Worm (Caenorhabditis elegans) whole organism, dauer: ENCODE measurements around the gene nrde-3.

Experiments
- unc-62 ChIP-seq: sonication (generic microtip); optimal IDR thresholded peaks from 2 replicates; lab custom pipeline; 2017; ENCODE audit warnings: missing biosample characterization, missing genetic modification reagents, missing genetic modification characterization

Gene nrde-3

DNA sequence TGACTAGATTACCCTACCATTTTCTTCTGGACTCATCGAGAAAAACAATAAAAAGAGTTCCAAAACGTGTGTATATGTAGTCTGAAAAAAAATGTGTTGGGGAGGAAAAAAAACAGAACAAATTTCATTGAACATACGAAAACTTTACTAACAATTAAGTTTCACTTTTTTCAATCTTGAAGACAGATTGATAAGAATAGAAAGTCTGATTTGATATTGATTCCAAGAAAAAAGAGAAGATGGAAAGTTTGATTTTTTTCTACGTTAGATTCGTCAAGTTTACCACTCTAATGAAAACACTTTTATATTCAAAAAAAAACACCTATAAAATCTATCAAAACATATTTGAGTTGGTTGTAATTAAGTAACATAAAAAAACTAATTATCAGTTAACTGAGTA lies 18.4 kb downstream of the nrde-3 start, which contains the start of gene R04A9.9:
Gene R04A9.9, minus strand, starts transcription at position 101 of the 400 bp plus-strand sequence.
- TF ChIP-seq unc-62 (GFP tag; lab: Kevin White, UChicago), result no peak

DNA sequence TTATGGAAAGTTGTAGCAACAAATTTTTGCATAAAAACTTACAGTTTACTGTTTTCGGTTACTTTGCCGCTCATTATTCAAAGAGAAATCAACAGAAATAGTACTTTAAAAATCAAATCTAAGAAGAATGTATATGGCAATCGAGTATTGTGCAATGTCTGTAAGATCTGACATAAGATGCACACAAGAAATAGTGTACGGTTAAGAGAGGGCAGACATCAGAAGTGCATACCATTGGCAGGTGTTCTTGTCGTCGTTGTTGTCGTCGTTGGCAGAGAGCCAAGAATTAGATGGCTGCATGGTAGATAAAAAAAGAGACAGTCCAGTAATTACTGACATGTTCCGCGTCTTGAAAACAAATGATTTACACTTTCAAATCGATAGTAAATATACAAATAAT lies 22.7 kb downstream of the nrde-3 start, which contains the start of gene R04A9.7:
Gene R04A9.7, minus strand, starts transcription at position 184 of the 400 bp plus-strand sequence.
- TF ChIP-seq unc-62 (GFP tag; lab: Kevin White, UChicago), result no peak

DNA sequence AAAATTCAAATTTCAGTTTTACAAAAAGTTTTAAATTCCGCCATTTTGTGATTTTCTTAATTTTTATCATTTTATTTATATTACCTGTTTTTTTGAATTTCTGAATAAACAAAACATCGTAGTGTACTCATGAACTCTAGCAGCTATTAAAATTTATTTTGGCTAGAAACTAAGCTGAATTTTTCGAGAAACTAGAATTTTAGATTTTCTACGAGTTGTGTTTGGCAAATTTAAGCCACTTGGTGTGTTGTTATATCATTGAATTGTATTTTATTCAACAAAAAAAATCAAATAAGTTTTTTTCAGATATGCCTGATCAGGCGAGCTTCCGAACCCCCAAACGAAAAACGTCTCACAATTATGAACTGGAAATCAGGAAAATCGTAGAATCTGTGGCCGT lies 25.2 kb downstream of the nrde-3 start, which contains the start of gene R04A9.6:
Gene R04A9.6, plus strand, starts transcription at position 301 of the 400 bp plus-strand sequence.
- no peak for TF ChIP-seq unc-62 (GFP tag; lab: Kevin White, UChicago)

DNA sequence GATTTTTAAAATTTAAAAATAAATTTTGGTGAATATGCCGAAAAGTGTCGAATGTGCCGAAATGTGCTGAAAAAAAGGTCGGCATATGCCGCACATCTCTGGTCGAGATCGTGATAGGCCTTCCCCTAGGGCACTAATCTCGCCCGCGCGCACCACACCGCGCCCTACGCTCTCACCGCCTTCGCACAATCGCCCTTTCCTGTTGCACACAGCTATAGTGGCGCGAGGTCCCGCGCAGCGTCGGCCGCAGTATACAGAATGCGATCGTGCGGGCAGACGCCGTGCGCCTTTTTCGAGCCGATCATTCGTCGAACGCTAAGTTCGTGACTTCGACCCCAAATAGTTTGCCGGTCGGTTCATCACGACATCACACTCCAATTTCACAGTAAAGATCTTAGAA lies 27.5 kb downstream of the nrde-3 start:
- no peak for TF ChIP-seq unc-62 (GFP tag; lab: Kevin White, UChicago)

DNA sequence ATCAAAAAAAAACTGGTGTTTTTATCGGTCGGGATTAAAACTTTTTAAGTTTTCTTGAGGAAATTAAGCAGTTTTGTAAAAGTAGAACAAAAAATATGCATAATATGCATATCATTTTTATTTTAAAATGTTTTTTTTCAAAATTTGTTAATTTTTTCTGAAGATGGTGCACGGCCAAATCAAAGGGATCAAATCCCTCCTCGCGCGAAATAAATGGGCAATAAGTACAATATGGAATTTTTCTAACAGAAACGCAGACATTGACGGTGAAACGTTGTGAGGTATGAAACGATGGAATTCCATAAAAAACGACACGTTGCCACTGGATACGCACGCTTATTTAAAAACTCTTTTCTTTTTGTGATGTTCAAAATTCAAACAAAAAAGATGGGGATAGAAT lies 30.9 kb downstream of the nrde-3 start:
- TF ChIP-seq unc-62 (GFP tag; lab: Kevin White, UChicago), result no peak

DNA sequence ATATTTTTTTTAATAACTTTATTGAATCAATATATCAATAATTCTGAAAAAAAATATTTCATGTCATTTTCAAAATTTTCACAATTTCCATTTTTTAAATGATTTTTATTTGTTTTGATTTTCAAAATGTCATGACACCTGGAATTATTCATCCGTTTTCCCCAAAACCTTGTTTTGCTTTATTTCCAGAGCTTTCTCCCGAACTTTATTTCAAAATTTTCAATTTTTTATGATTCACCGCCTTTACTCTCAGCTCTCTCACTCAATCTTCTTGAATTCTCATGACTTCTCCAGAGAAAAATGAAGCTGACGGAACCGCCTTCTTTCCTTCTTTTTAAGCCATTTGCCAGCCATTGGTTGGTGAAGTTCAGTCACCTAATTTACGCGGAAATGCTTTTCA lies 32.6 kb downstream of the nrde-3 start, which contains the start of gene R04A9.1:
Gene R04A9.1, plus strand, starts transcription at position 301 of the 400 bp plus-strand sequence.
- no peak for TF ChIP-seq unc-62 (GFP tag; lab: Kevin White, UChicago)

DNA sequence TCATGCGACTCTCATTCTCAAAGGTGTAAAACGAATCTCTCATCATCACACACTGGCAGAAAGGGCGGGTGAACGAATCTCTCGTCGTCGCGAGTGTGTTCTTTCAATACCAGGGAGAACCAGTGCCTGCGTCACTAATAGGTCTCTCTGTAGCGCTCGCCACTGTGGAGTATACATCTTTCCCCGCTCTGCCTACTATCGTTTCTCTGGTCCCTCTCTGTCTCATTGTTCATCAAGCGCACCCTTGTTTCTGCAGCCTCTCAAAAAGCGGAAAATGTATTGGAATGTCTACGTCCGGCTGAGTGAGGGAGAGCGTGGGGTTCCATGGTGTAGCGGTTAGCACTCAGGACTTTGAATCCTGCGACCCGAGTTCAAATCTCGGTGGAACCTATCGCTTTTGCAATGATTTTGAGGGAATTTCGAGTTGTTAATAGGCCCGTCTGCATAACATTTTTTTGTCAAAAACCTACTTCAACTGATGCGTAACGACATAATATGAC lies 38.1 kb downstream of the nrde-3 start:
- TF ChIP-seq unc-62 (GFP tag; lab: Kevin White, UChicago), result no peak

DNA sequence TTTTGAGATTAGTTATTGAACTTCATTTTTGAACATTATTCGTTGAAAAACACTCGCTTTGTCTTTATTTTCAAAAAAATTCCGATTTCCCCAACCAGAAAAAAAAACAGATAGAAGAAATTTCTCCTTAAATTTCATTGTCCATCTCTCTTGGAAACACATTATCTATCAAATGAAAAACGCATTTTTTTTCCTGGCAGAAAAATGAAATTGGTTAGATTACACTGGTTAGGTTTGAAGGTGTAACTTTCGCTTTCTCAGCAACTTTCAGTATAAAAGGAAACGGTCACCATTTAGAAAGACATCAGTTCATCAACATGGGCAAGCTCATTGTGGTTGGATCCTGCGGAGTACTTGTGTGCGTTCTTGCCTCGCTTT lies 49.4 kb downstream of the nrde-3 start, which contains the start of gene col-19:
Gene col-19, plus strand, starts transcription at position 301 of the 378 bp plus-strand sequence.
- no peak for TF ChIP-seq unc-62 (GFP tag; lab: Kevin White, UChicago)

DNA sequence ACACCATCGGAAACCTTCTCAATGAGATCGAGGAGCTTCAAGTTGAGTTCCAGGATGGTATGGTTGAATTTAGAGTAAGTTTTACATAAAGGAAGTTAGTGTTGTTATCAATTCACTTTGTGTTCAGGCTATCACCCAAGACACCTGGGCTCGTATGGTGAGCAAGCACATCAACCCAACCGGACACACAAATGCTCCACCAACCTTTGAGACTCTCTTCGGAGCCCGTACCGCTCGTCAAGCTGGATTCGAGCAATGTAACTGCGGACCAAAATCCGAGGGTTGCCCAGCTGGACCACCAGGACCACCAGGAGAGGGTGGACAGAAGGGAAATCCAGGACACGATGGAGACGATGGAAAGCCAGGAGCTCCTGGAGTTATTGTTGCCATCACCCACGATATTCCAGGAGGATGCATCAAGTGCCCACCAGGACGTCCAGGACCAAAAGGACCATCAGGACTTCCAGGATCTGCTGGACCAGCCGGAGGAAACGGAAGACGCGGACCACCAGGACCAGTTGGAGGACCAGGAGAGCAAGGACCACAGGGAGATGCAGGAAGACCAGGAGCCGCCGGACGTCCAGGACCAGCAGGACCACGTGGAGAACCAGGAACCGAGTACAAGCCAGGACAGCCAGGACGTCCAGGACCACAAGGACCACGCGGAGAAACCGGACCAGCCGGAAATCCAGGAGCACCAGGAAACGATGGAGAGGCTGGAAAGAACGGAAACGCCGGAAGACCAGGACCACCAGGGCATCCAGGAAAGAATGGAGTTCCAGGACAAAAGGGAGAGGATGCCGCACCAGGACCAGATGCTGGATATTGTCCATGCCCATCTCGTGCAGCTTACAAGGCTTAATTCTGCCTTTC lies 50.0 kb downstream of the nrde-3 start:
- TF ChIP-seq unc-62 (GFP tag; lab: Kevin White, UChicago), result no peak

DNA sequence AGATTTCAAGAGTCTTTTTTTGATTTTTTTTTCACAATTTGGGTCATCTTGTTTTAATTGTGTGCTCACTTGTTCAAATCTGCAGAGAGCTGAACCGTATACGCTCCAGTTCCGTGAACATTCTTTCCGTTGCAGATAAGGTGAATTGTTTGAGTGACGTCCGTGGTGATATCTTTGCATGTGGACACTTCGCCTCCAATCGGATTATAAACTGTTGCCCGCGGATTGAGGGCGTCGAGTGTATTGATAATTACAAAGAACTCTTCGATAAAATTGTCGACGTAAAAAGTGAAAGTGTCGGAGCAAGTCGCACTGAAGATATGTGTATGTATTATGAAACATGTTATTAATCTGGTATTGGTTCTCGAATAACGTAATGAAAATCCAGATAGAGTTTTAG lies 51.7 kb downstream of the nrde-3 start:
- TF ChIP-seq unc-62 (GFP tag; lab: Kevin White, UChicago), result no peak

DNA sequence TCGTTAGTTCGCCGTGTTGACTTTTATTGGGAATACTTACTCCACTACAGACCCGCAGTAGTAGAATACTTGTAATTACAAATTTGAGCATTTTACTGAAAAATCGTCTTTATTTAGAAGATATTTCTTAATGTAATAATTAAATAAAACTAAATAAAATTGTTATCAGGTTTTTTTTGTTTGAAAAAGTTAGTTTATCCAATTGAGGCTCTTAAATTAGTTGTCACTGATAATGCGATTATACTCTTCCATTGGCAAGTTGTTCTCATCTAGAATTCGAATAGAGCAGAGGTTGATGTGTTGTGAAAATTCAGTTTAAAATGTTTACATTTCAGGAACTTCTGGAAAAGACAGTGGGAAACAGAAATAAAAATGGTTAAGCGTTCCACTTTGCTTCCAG lies 53.5 kb downstream of the nrde-3 start, which contains the start of gene ZK1193.2:
Gene ZK1193.2, minus strand, starts transcription at position 101 of the 400 bp plus-strand sequence.
- TF ChIP-seq unc-62 (GFP tag; lab: Kevin White, UChicago), result no peak
